Worm (Caenorhabditis elegans) whole organism, L1 larva: Measurements from ENCODE around the gene M163.8.

Experiments used
- C04F5.9 ChIP-seq: sonication (generic microtip); optimal IDR thresholded peaks from 2 replicates; lab custom pipeline; 2016; ENCODE audit warnings: missing genetic modification characterization, missing compliant biosample characterization
- C34B4.2 ChIP-seq: sonication (generic microtip); optimal IDR thresholded peaks from 2 replicates; lab custom pipeline; 2017; ENCODE audit warnings: mild to moderate bottlenecking, missing genetic modification characterization, missing compliant biosample characterization
- Y116A8C.19 ChIP-seq: sonication (generic microtip); optimal IDR thresholded peaks from 2 replicates; lab custom pipeline; 2016; ENCODE audit warnings: missing compliant biosample characterization, missing genetic modification characterization, borderline replicate concordance
- alr-1 ChIP-seq: fragments of 200-800 bp; sonication (Bioruptor generic); optimal IDR thresholded peaks from 2 replicates; lab custom pipeline; 2018; ENCODE audit warnings: borderline replicate concordance, mild to moderate bottlenecking, missing genetic modification characterization, missing compliant biosample characterization
- aly-2 ChIP-seq: fragments of 150-350 bp; optimal IDR thresholded peaks from 2 replicates; lab custom pipeline; 2014; ENCODE audit warnings: missing biosample characterization, missing genetic modification characterization
- ama-1 ChIP-seq: fragments of 150-350 bp; optimal IDR thresholded peaks from 2 replicates; lab custom pipeline; 2014
- blmp-1 ChIP-seq: fragments of 150-350 bp; optimal IDR thresholded peaks from 2 replicates; lab custom pipeline; 2014; ENCODE audit warnings: missing biosample characterization, missing genetic modification characterization
- ceh-63 ChIP-seq: fragments of 200-800 bp; sonication (Bioruptor generic); optimal IDR thresholded peaks from 2 replicates; lab custom pipeline; 2018; ENCODE audit warnings: mild to moderate bottlenecking, missing genetic modification characterization, missing compliant biosample characterization
- ceh-8 ChIP-seq: fragments of 200-800 bp; sonication (Bioruptor generic); optimal IDR thresholded peaks from 2 replicates; lab custom pipeline; 2018; ENCODE audit warnings: mild to moderate bottlenecking, missing genetic modification characterization, moderate library complexity, missing compliant biosample characterization
- ceh-88 ChIP-seq: fragments of 200-800 bp; sonication (Bioruptor generic); IDR thresholded peaks from 2 replicates; pipeline ENCODE4 v1.3.6; 2022; ENCODE audit warnings: missing genetic modification characterization, missing compliant biosample characterization
- ceh-90 ChIP-seq: sonication (generic microtip); optimal IDR thresholded peaks from 2 replicates; lab custom pipeline; 2016; ENCODE audit warnings: missing genetic modification characterization, missing compliant biosample characterization
- ces-1 ChIP-seq: fragments of 150-350 bp; optimal IDR thresholded peaks from 2 replicates; lab custom pipeline; 2014; ENCODE audit warnings: missing biosample characterization, missing genetic modification reagents, missing genetic modification characterization
- dpl-1 ChIP-seq, 3 experiments: fragments of 150-350 bp in 2 of 3; sonication (generic microtip) in 1 of 3; optimal IDR thresholded peaks; 2 replicates each; lab custom pipeline; 2014 to 2017; ENCODE audit warnings: missing biosample characterization in 3 of 3, missing genetic modification characterization in 3 of 3, missing genetic modification reagents in 3 of 3
- efl-1 ChIP-seq, 4 experiments: fragments of 150-350 bp; optimal IDR thresholded peaks in 3 of 4; peaks in 1 of 4; 1 replicate in 1 of 4; 2 replicates in 3 of 4; lab custom pipeline; 2014; ENCODE audit warnings: missing biosample characterization in 2 of 4, missing genetic modification characterization in 2 of 4, missing genetic modification reagents in 2 of 4
- efl-3 ChIP-seq: fragments of 200-800 bp; sonication (Bioruptor generic); optimal IDR thresholded peaks from 2 replicates; lab custom pipeline; 2018; ENCODE audit warnings: mild to moderate bottlenecking, missing genetic modification characterization, missing compliant biosample characterization
- ets-5 ChIP-seq: fragments of 200-800 bp; sonication (Bioruptor generic); IDR thresholded peaks from 2 replicates; pipeline ENCODE4 v1.3.6; 2022; ENCODE audit warnings: missing genetic modification characterization, missing compliant biosample characterization
- fos-1 ChIP-seq: fragments of 150-350 bp; optimal IDR thresholded peaks from 2 replicates; lab custom pipeline; 2014; ENCODE audit warnings: missing biosample characterization, missing genetic modification characterization
- hpl-2 ChIP-seq: fragments of 150-350 bp; optimal IDR thresholded peaks from 2 replicates; lab custom pipeline; 2014; ENCODE audit warnings: missing biosample characterization, missing genetic modification reagents, missing genetic modification characterization
- isw-1 ChIP-seq: fragments of 200-800 bp; sonication (Bioruptor generic); IDR thresholded peaks from 2 replicates; pipeline ENCODE4 v1.3.6; 2022; ENCODE audit warnings: missing genetic modification characterization, missing compliant biosample characterization
- jun-1 ChIP-seq: fragments of 150-350 bp; optimal IDR thresholded peaks from 2 replicates; lab custom pipeline; 2014; ENCODE audit warnings: missing biosample characterization, missing genetic modification reagents, missing genetic modification characterization
- mab-9 ChIP-seq: fragments of 200-800 bp; sonication (Bioruptor generic); IDR thresholded peaks from 2 replicates; pipeline ENCODE4 v1.3.6; 2022; ENCODE audit warnings: missing genetic modification reagents, missing genetic modification characterization, missing compliant biosample characterization
- mdl-1 ChIP-seq, 2 experiments: fragments of 150-350 bp; optimal IDR thresholded peaks; 2 replicates each; lab custom pipeline; 2014 to 2017; ENCODE audit warnings: missing biosample characterization in 2 of 2, missing genetic modification characterization in 2 of 2, inconsistent platforms in 1 of 2
- nhr-237 ChIP-seq: fragments of 150-350 bp; optimal IDR thresholded peaks from 2 replicates; lab custom pipeline; 2014; ENCODE audit warnings: missing biosample characterization, missing genetic modification characterization
- nhr-28 ChIP-seq: fragments of 150-350 bp; optimal IDR thresholded peaks from 2 replicates; lab custom pipeline; 2014; ENCODE audit warnings: missing biosample characterization, missing genetic modification characterization
- nhr-71 ChIP-seq: sonication (generic microtip); optimal IDR thresholded peaks from 2 replicates; lab custom pipeline; 2016; ENCODE audit warnings: mild to moderate bottlenecking, missing genetic modification characterization, moderate library complexity, missing compliant biosample characterization
- nhr-84 ChIP-seq: sonication (generic microtip); optimal IDR thresholded peaks from 2 replicates; lab custom pipeline; 2017; ENCODE audit warnings: missing biosample characterization, missing genetic modification characterization
- nhr-85 ChIP-seq: sonication (generic microtip); peaks from one replicate; lab custom pipeline; 2016; ENCODE audit warnings: missing genetic modification characterization, inconsistent platforms, missing compliant biosample characterization
- pag-3 ChIP-seq: sonication (generic microtip); optimal IDR thresholded peaks from 2 replicates; lab custom pipeline; 2017; ENCODE audit warnings: missing genetic modification characterization, mild to moderate bottlenecking, missing compliant biosample characterization, antibody characterized with exemption, borderline replicate concordance; ENCODE audit not compliant: insufficient read depth
- pax-3 ChIP-seq: fragments of 200-800 bp; sonication (Bioruptor generic); optimal IDR thresholded peaks from 2 replicates; lab custom pipeline; 2018; ENCODE audit warnings: mild to moderate bottlenecking, missing genetic modification characterization, moderate library complexity, missing compliant biosample characterization
- snpc-4 ChIP-seq: fragments of 150-350 bp; optimal IDR thresholded peaks from 2 replicates; lab custom pipeline; 2014; ENCODE audit warnings: missing biosample characterization, missing genetic modification characterization
- snu-23 ChIP-seq: sonication (generic microtip); optimal IDR thresholded peaks from 2 replicates; lab custom pipeline; 2016; ENCODE audit warnings: missing genetic modification characterization, missing compliant biosample characterization
- sox-4 ChIP-seq: sonication (generic microtip); optimal IDR thresholded peaks from 2 replicates; lab custom pipeline; 2016; ENCODE audit warnings: missing genetic modification characterization, missing compliant biosample characterization
- tlp-1 ChIP-seq: fragments of 150-350 bp; optimal IDR thresholded peaks from 2 replicates; lab custom pipeline; 2014; ENCODE audit warnings: missing biosample characterization, missing genetic modification characterization
- unc-30 ChIP-seq: sonication (generic microtip); optimal IDR thresholded peaks from 2 replicates; lab custom pipeline; 2017; ENCODE audit warnings: missing biosample characterization, missing genetic modification characterization
- unc-86 ChIP-seq: sonication (generic microtip); optimal IDR thresholded peaks from 2 replicates; lab custom pipeline; 2016; ENCODE audit warnings: missing genetic modification characterization, missing compliant biosample characterization
- vab-15 ChIP-seq: sonication (generic microtip); optimal IDR thresholded peaks from 2 replicates; lab custom pipeline; 2017; ENCODE audit warnings: missing genotype, mild to moderate bottlenecking, missing genetic modification characterization, missing compliant biosample characterization
- zip-4 ChIP-seq: fragments of 200-800 bp; sonication (Bioruptor generic); optimal IDR thresholded peaks from 2 replicates; lab custom pipeline; 2018; ENCODE audit warnings: mild to moderate bottlenecking, missing genetic modification characterization, moderate library complexity, missing compliant biosample characterization
- ztf-11 ChIP-seq, 2 experiments: sonication (generic microtip); optimal IDR thresholded peaks; 2 replicates each; lab custom pipeline; 2016 to 2017; ENCODE audit warnings: missing genetic modification characterization in 2 of 2, missing biosample characterization in 1 of 2, missing compliant biosample characterization in 1 of 2

M163.8 gene

ce11 chrX:14460412-14460811, 24.5 kb upstream of the M163.8 start, which contains the start of gene Y66C5A.2:
Y66C5A.2 (plus strand) TSS chrX:14460712.
- TF ChIP-seq ztf-11 (tag; optimal IDR thresholded peaks at IDR 0.05; lab: Kevin White, UChicago) (no peak), pax-3 (tag; lab: Kevin White, UChicago) (no peak), tlp-1 (tag; lab: Kevin White, UChicago) (no peak), snpc-4 (tag; lab: Kevin White, UChicago) (no peak), ces-1 (no peak), mab-9 (GFP tag; lab: Robert Waterston, UW) (no peak), ets-5 (GFP tag; lab: Robert Waterston, UW) (no peak), ceh-90 (no peak), vab-15 (no peak), nhr-28 (no peak), efl-3 (GFP tag; lab: Kevin White, UChicago) (no peak), alr-1 (tag; lab: Kevin White, UChicago) (no peak), sox-4 (no peak), fos-1 (tag; lab: Kevin White, UChicago) (no peak), jun-1 (tag; lab: Kevin White, UChicago) (no peak), unc-30 (tag; lab: Kevin White, UChicago) (no peak), ceh-8 (GFP tag; lab: Kevin White, UChicago) (no peak), aly-2 (tag; lab: Kevin White, UChicago) (no peak), hpl-2 (GFP tag; lab: Kevin White, UChicago) (no peak)
- TF ChIP-seq, all 84 proteins: peak for 0

DNA sequence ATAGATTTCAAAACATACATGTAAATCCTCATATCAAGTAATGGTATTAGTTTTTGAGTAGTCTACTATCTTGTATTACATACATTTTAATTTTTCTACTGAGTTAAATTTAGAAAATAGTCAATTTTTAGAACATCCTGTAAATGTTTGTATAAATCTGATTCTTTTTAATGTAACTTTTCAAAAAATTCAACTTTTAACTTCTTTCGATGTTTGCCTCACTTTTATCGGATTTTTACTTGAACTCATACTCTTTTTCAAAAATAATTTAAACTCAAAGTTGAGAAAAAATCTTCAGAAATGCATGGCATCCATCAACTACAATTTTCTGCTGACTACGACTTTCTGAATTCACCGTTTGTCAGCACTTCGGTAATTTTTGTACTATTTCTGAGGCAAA, 20.4 kb upstream of the M163.8 start, which contains the start of gene M163.7:
M163.7 (plus strand) TSS at position 301 of the 400 bp plus-strand sequence.
- TF ChIP-seq ceh-8 (GFP tag; lab: Kevin White, UChicago), result no peak
- TF ChIP-seq ceh-63 (GFP tag; lab: Kevin White, UChicago), result no peak
- TF ChIP-seq, all 84 proteins: peak for 0

DNA sequence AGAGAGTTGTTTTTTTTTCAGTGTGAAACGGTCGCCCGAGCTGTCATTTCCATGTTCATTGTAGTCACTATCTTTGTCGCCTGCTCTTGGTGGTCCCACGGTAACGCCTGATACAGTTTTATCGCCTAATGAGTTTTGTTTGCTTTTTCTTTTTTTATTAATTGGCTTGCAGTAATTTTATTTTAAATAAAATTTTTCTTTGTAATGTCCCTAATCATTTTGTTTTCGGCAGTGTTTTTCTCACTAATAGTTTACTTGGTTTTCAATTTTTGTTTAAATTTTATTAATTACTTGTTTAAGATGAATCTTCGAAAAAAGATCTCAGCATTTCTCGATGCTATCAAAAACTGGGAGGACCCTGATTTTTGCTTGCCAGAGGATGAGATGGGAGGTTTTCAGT, 19.3 kb upstream of the M163.8 start, which contains the start of gene M163.22:
M163.22 (plus strand) TSS at position 301 of the 400 bp plus-strand sequence.
- TF ChIP-seq efl-1 (optimal IDR thresholded peaks at IDR 0.05; lab: Kevin White, UChicago), result no peak
- TF ChIP-seq efl-1 (GFP tag; optimal IDR thresholded peaks at IDR 0.05 in 1 of 2; lab: Kevin White, UChicago), result peak in 1 of 2 experiments; percentile 68
- no peak for TF ChIP-seq C04F5.9 (tag; lab: Kevin White, UChicago)

- TF ChIP-seq nhr-71 (tag; lab: Kevin White, UChicago) (no peak), mdl-1 (tag; optimal IDR thresholded peaks at IDR 0.05; lab: Kevin White, UChicago) (no peak), nhr-84 (tag; lab: Kevin White, UChicago) (no peak)
- TF ChIP-seq, all 84 proteins: peak for 0
These were observed 18.4 kb upstream of the M163.8 start, which contains the start of gene M163.21 for ce11 chrX:14466532-14466931. M163.21 (plus strand) TSS chrX:14466832.

DNA sequence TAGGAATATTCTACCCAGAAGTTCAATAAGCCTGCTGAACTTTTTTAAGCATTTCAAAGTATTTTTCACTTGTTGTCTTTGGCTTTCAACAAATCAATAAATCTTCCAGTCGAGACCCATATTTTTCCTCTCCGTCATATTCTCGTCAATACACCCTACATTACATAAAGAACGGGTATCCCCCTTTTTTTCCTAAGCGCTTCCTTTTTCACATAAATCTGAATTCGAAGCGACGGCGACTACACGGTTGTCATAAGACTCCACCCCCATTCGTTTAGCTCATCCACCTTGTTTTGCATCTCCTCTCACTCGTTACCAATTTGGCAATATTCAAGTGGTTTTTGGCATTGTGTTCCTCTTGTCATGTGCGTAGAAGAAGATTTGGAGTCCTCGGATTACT, 15.6 kb upstream of the M163.8 start, which contains the start of gene M163.9:
M163.9 (plus strand) TSS at position 301 of the 400 bp plus-strand sequence.
- no peak for TF ChIP-seq Y116A8C.19 (tag; lab: Kevin White, UChicago)
- TF ChIP-seq nhr-237, result no peak
- TF ChIP-seq ceh-88 (GFP tag; lab: Robert Waterston, UW), result no peak
- TF ChIP-seq unc-86 (tag; lab: Kevin White, UChicago), result no peak
- TF ChIP-seq snu-23 (GFP tag; lab: Kevin White, UChicago), result no peak
- no peak for TF ChIP-seq C34B4.2
- TF ChIP-seq hpl-2 (GFP tag; lab: Kevin White, UChicago), result no peak
- no peak for TF ChIP-seq ama-1 (lab: Kevin White, UChicago)
- TF ChIP-seq zip-4 (GFP tag; lab: Kevin White, UChicago), result no peak
- TF ChIP-seq ceh-8 (GFP tag; lab: Kevin White, UChicago), result no peak
- no peak for TF ChIP-seq dpl-1 (GFP tag; optimal IDR thresholded peaks at IDR 0.05; lab: Kevin White, UChicago)
- TF ChIP-seq nhr-71 (tag; lab: Kevin White, UChicago), result no peak
- TF ChIP-seq pag-3, result no peak
- no peak for TF ChIP-seq nhr-85
- TF ChIP-seq nhr-28, result no peak
- no peak for TF ChIP-seq blmp-1
- TF ChIP-seq isw-1 (GFP tag; lab: Robert Waterston, UW), result no peak
- no peak for TF ChIP-seq tlp-1 (tag; lab: Kevin White, UChicago)
